Fruit fly (Drosophila melanogaster) whole organism, wandering third instar larva: Measurements from ENCODE around the gene Set.

Experiments used
- CG32264 ChIP-seq: fragments of 200-800 bp; sonication (Bioruptor generic); optimal IDR thresholded peaks from 2 replicates; lab custom pipeline; 2016; ENCODE audit warnings: missing biosample characterization, missing genetic modification characterization
- CrebA ChIP-seq: fragments of 200-800 bp; sonication (Bioruptor generic); optimal IDR thresholded peaks from 2 replicates; lab custom pipeline; 2016; ENCODE audit warnings: missing biosample characterization, mild to moderate bottlenecking, missing genetic modification characterization, borderline replicate concordance
- Dfd ChIP-seq: fragments of >200 bp; optimal IDR thresholded peaks from 2 replicates; lab custom pipeline; 2017; ENCODE audit warnings: missing biosample characterization, missing genetic modification characterization
- Dif ChIP-seq: fragments of 200-275, 200-300 bp; sonication (Bioruptor generic); optimal IDR thresholded peaks from 2 replicates; lab custom pipeline; 2018; ENCODE audit warnings: missing biosample characterization, missing genetic modification characterization; ENCODE audit not compliant: partially characterized antibody
- GATAd ChIP-seq: sonication (Bioruptor generic); optimal IDR thresholded peaks from 2 replicates; lab custom pipeline; 2016; ENCODE audit warnings: missing biosample characterization, missing genetic modification characterization
- HLH106 ChIP-seq: fragments of 200-800 bp; optimal IDR thresholded peaks from 3 replicates; lab custom pipeline; 2019; ENCODE audit warnings: missing biosample characterization, mild to moderate bottlenecking, missing genetic modification characterization, moderate library complexity
- Hnf4 ChIP-seq: fragments of 200-800 bp; sonication (Bioruptor generic); optimal IDR thresholded peaks from 2 replicates; lab custom pipeline; 2016; ENCODE audit warnings: missing biosample characterization, mild to moderate bottlenecking, missing genetic modification characterization
- Jra ChIP-seq: sonication (Bioruptor generic); optimal IDR thresholded peaks from 2 replicates; lab custom pipeline; 2016; ENCODE audit warnings: missing biosample characterization, missing genetic modification characterization
- N ChIP-seq: fragments of >200 bp; optimal IDR thresholded peaks from 2 replicates; lab custom pipeline; 2018; ENCODE audit warnings: missing biosample characterization, missing external identifiers, missing genetic modification characterization
- OdsH ChIP-seq: fragments of 200-800 bp; sonication (Bioruptor generic); optimal IDR thresholded peaks from 2 replicates; lab custom pipeline; 2016; ENCODE audit warnings: missing biosample characterization, mild to moderate bottlenecking, missing genetic modification characterization
- Rel ChIP-seq, 2 experiments: fragments of 200-800 bp; sonication (Bioruptor generic) in 1 of 2; optimal IDR thresholded peaks; 2 replicates in 1 of 2; 3 replicates in 1 of 2; lab custom pipeline; 2016 to 2019; ENCODE audit warnings: mild to moderate bottlenecking in 2 of 2, missing biosample characterization in 2 of 2, missing genetic modification characterization in 2 of 2, moderate library complexity in 1 of 2
- Sp1 ChIP-seq: fragments of 200-800 bp; sonication (Bioruptor generic); optimal IDR thresholded peaks from 3 replicates; lab custom pipeline; 2019; ENCODE audit warnings: missing biosample characterization, mild to moderate bottlenecking, missing genetic modification characterization, moderate library complexity
- Vsx2 ChIP-seq: fragments of 200-300, 225-300 bp; sonication (Bioruptor generic); optimal IDR thresholded peaks from 2 replicates; lab custom pipeline; 2018; ENCODE audit warnings: missing biosample characterization, missing genetic modification characterization; ENCODE audit not compliant: partially characterized antibody
- br ChIP-seq: fragments of 200-800 bp; sonication (Bioruptor generic); optimal IDR thresholded peaks from 2 replicates; lab custom pipeline; 2016; ENCODE audit warnings: missing biosample characterization, missing genetic modification characterization
- brk ChIP-seq: fragments of 200-800 bp; sonication (Bioruptor generic); optimal IDR thresholded peaks from 2 replicates; lab custom pipeline; 2016; ENCODE audit warnings: missing biosample characterization, mild to moderate bottlenecking, missing genetic modification characterization
- dmrt93B ChIP-seq: fragments of 200-800 bp; sonication (Bioruptor generic); optimal IDR thresholded peaks from 2 replicates; lab custom pipeline; 2018; ENCODE audit warnings: missing biosample characterization, mild to moderate bottlenecking, missing genetic modification characterization
- ey ChIP-seq: fragments of 200-800 bp; sonication (Bioruptor generic); optimal IDR thresholded peaks from 2 replicates; lab custom pipeline; 2016; ENCODE audit warnings: missing biosample characterization, missing genetic modification characterization
- foxo ChIP-seq, 2 experiments: fragments of 200-800 bp; sonication (Bioruptor generic); optimal IDR thresholded peaks; 2 replicates in 1 of 2; 3 replicates in 1 of 2; lab custom pipeline; 2016 to 2017; ENCODE audit warnings: missing biosample characterization in 2 of 2, missing genetic modification characterization in 2 of 2
- fru ChIP-seq: fragments of 200-800 bp; sonication (Bioruptor generic); optimal IDR thresholded peaks from 3 replicates; lab custom pipeline; 2016; ENCODE audit warnings: missing biosample characterization, mild to moderate bottlenecking, missing genetic modification characterization
- h ChIP-seq: fragments of 200-800 bp; sonication (Bioruptor generic); optimal IDR thresholded peaks from 3 replicates; lab custom pipeline; 2016; ENCODE audit warnings: missing biosample characterization, mild to moderate bottlenecking, missing genetic modification characterization
- jim ChIP-seq: fragments of 175-275, 200-325 bp; sonication (Bioruptor generic); optimal IDR thresholded peaks from 2 replicates; lab custom pipeline; 2016; ENCODE audit warnings: missing biosample characterization, mild to moderate bottlenecking, missing genetic modification characterization
- lola ChIP-seq: fragments of >200 bp; optimal IDR thresholded peaks from 2 replicates; lab custom pipeline; 2017; ENCODE audit warnings: missing biosample characterization, missing genetic modification characterization
- psq ChIP-seq: fragments of 200-800 bp; sonication (Bioruptor generic); optimal IDR thresholded peaks from 3 replicates; lab custom pipeline; 2017; ENCODE audit warnings: missing biosample characterization, mild to moderate bottlenecking, missing genetic modification characterization, moderate library complexity
- rgr ChIP-seq: fragments of 200-800 bp; sonication (Bioruptor generic); optimal IDR thresholded peaks from 3 replicates; lab custom pipeline; 2016; ENCODE audit warnings: missing biosample characterization, mild to moderate bottlenecking, missing genetic modification characterization
- sage ChIP-seq: fragments of 200-800 bp; sonication (Bioruptor generic); optimal IDR thresholded peaks from 2 replicates; lab custom pipeline; 2016; ENCODE audit warnings: missing biosample characterization, mild to moderate bottlenecking, missing genetic modification characterization
- sv ChIP-seq: fragments of 200-800 bp; sonication (Bioruptor generic); optimal IDR thresholded peaks from 3 replicates; lab custom pipeline; 2016; ENCODE audit warnings: missing biosample characterization, missing genetic modification characterization
- tai ChIP-seq: sonication (Bioruptor generic); optimal IDR thresholded peaks from 2 replicates; lab custom pipeline; 2016; ENCODE audit warnings: missing biosample characterization, missing genetic modification characterization
- usp ChIP-seq: fragments of >200 bp; optimal IDR thresholded peaks from 2 replicates; lab custom pipeline; 2017; ENCODE audit warnings: missing biosample characterization, missing genetic modification characterization
- woc ChIP-seq: sonication (Bioruptor generic); optimal IDR thresholded peaks from 2 replicates; lab custom pipeline; 2016; ENCODE audit warnings: missing biosample characterization, mild to moderate bottlenecking, missing genetic modification characterization

The Set gene

dm6 chr3R:15275158-15275623, 11.8 kb downstream of the Set start, which contains the start of the genes Cp190 and CG4338 (continued):
- TF ChIP-seq Dfd (GFP tag; lab: Kevin White, UChicago) (no peak), br (GFP tag; lab: Kevin White, UChicago) (peak; percentile 94), sv (GFP tag; lab: Kevin White, UChicago) (peak; percentile 92), jim (GFP tag; lab: Kevin White, UChicago) (no peak), lola (GFP tag; lab: Kevin White, UChicago) (no peak), h (GFP tag; lab: Kevin White, UChicago) (peak; percentile 97), Hnf4 (no peak), ey (peak; percentile 95), dmrt93B (peak; percentile 97), tai (GFP tag; lab: Kevin White, UChicago) (no peak), GATAd (GFP tag; lab: Kevin White, UChicago) (no peak), OdsH (peak; percentile 96), Vsx2 (no peak)

- no peak for TF ChIP-seq brk
- peak; percentile 60 for TF ChIP-seq rgr (GFP tag; lab: Kevin White, UChicago)
- no peak for TF ChIP-seq jim (GFP tag; lab: Kevin White, UChicago)
- no peak for TF ChIP-seq Vsx2
- TF ChIP-seq Hnf4, result peak; percentile 5
- no peak for TF ChIP-seq Rel (GFP tag; optimal IDR thresholded peaks at IDR 0.05; lab: Kevin White, UChicago)
- TF ChIP-seq Rel (tag; optimal IDR thresholded peaks at IDR 0.05; lab: Kevin White, UChicago), result peak; percentile 1
- TF ChIP-seq Jra (GFP tag; lab: Kevin White, UChicago), result no peak
- TF ChIP-seq Dfd (GFP tag; lab: Kevin White, UChicago), result no peak
- no peak for TF ChIP-seq CrebA
- no peak for TF ChIP-seq Sp1 (GFP tag; lab: Kevin White, UChicago)
Observed at dm6 chr3R:15277926-15278869, 14.8 kb downstream of the Set start, which contains the start of the genes MRG15 and Tm1. Gene MRG15, minus strand, starts transcription at chr3R:15278109. Gene Tm1, plus strand, starts transcription at chr3R:15278220.

- TF ChIP-seq Sp1 (GFP tag; lab: Kevin White, UChicago), result peak; percentile 71
- TF ChIP-seq sage (GFP tag; lab: Kevin White, UChicago), result peak; percentile 16
- TF ChIP-seq CG32264 (GFP tag; lab: Kevin White, UChicago), result no peak
- peak; percentile 65 for TF ChIP-seq fru
- peak; percentile 34 for TF ChIP-seq ey
- no peak for TF ChIP-seq Rel (GFP tag; optimal IDR thresholded peaks at IDR 0.05; lab: Kevin White, UChicago)
- TF ChIP-seq Rel (tag; optimal IDR thresholded peaks at IDR 0.05; lab: Kevin White, UChicago), result no peak
- peak; percentile 46 for TF ChIP-seq rgr (GFP tag; lab: Kevin White, UChicago)
- peak; percentile 24 for TF ChIP-seq woc (GFP tag; lab: Kevin White, UChicago)
- TF ChIP-seq OdsH, result peak; percentile 60
- TF ChIP-seq dmrt93B, result peak; percentile 51
- TF ChIP-seq psq (GFP tag; lab: Kevin White, UChicago), result peak; percentile 56
- TF ChIP-seq Dif (GFP tag; lab: Kevin White, UChicago), result peak; percentile 23
- no peak for TF ChIP-seq N (GFP tag; lab: Kevin White, UChicago)
- peak; percentile 33 for TF ChIP-seq br (GFP tag; lab: Kevin White, UChicago)
- peak; percentile 20 for TF ChIP-seq sv (GFP tag; lab: Kevin White, UChicago)
- peak; percentile 45 for TF ChIP-seq h (GFP tag; lab: Kevin White, UChicago)
- peak in 1 of 2 experiments; percentile 63 for TF ChIP-seq foxo (GFP tag; optimal IDR thresholded peaks at IDR 0.05; lab: Kevin White, UChicago)
- no peak for TF ChIP-seq Jra (GFP tag; lab: Kevin White, UChicago)
- no peak for TF ChIP-seq usp (GFP tag; lab: Kevin White, UChicago)
- peak; percentile 66 for TF ChIP-seq HLH106 (tag; lab: Kevin White, UChicago)
Observed at dm6 chr3R:15280619-15281334, 17.4 kb downstream of the Set start.
